Fruit fly (Drosophila melanogaster): ENCODE measurements around the gene Sh3beta.

The Sh3beta gene

dm6 chr3L:7323348-7323747 lies 45.7 kb downstream of the Sh3beta start, which contains the start of the genes RhoGEF4 and Rint1 (continued):
- TF ChIP-seq CG32532 (GFP tag; IDR thresholded peaks at IDR 0.05): peak; percentile 83
- TF ChIP-seq NFAT (GFP tag; IDR thresholded peaks at IDR 0.05): peak; percentile 67
- TF ChIP-seq C15 (GFP tag; IDR thresholded peaks at IDR 0.05): no peak
- TF ChIP-seq fu2 (GFP tag; optimal IDR thresholded peaks at IDR 0.05): no peak
- TF ChIP-seq abd-A (tag; optimal IDR thresholded peaks at IDR 0.05): no peak
- peak; percentile 73 for TF ChIP-seq zen (tag; optimal IDR thresholded peaks at IDR 0.05)
- TF ChIP-seq dm (GFP tag; optimal IDR thresholded peaks at IDR 0.05): peak; percentile 37
- TF ChIP-seq Camta (GFP tag; optimal IDR thresholded peaks at IDR 0.05): peak; percentile 19
- no peak for TF ChIP-seq run (tag; optimal IDR thresholded peaks at IDR 0.05)
- TF ChIP-seq schlank (tag; optimal IDR thresholded peaks at IDR 0.05): no peak
- TF ChIP-seq Sry-δ (GFP tag; optimal IDR thresholded peaks at IDR 0.05): peak; percentile 18
- no peak for TF ChIP-seq NK7.1 (GFP tag; optimal IDR thresholded peaks at IDR 0.05)
- peak; percentile 40 for TF ChIP-seq CG4854 (GFP tag; optimal IDR thresholded peaks at IDR 0.05)
- TF ChIP-seq Dip3 (GFP tag; optimal IDR thresholded peaks at IDR 0.05): peak; percentile 43
- no peak for TF ChIP-seq CG10321 (GFP tag; IDR thresholded peaks at IDR 0.05)
- no peak for TF ChIP-seq fd102C (GFP tag; optimal IDR thresholded peaks at IDR 0.05)
- TF ChIP-seq mld (GFP tag; IDR thresholded peaks at IDR 0.05; ENCODE audit: partially characterized antibody): no peak
- TF ChIP-seq MESR4 (GFP tag; optimal IDR thresholded peaks at IDR 0.05): peak; percentile 28
- TF ChIP-seq nmo (GFP tag; optimal IDR thresholded peaks at IDR 0.05): peak; percentile 84
- no peak for TF ChIP-seq CG15479 (GFP tag; optimal IDR thresholded peaks at IDR 0.05)
- peak; percentile 80 for TF ChIP-seq tin (GFP tag; optimal IDR thresholded peaks at IDR 0.05)
- TF ChIP-seq hth (optimal IDR thresholded peaks at IDR 0.05): no peak
- peak; percentile 72 for TF ChIP-seq Xrp1 (GFP tag; IDR thresholded peaks at IDR 0.05)
- peak; percentile 61 for TF ChIP-seq CG30431 (GFP tag; optimal IDR thresholded peaks at IDR 0.05)
- TF ChIP-seq CG10209 (GFP tag; optimal IDR thresholded peaks at IDR 0.05): peak; percentile 63
- peak; percentile 65 for TF ChIP-seq NfI (GFP tag; optimal IDR thresholded peaks at IDR 0.05)
- TF ChIP-seq sd (tag; optimal IDR thresholded peaks at IDR 0.05): no peak
- peak; percentile 79 for TF ChIP-seq CG14441 (GFP tag; IDR thresholded peaks at IDR 0.05)
- peak; percentile 82 for TF ChIP-seq CG17829 (tag; optimal IDR thresholded peaks at IDR 0.05)
- peak; percentile 73 for TF ChIP-seq CG31441 (GFP tag; IDR thresholded peaks at IDR 0.05)
- TF ChIP-seq oc (tag; optimal IDR thresholded peaks at IDR 0.05): no peak
- TF ChIP-seq cwo (GFP tag; optimal IDR thresholded peaks at IDR 0.05): no peak
- TF ChIP-seq kay (GFP tag; optimal IDR thresholded peaks at IDR 0.05): no peak
- TF ChIP-seq row (GFP tag; IDR thresholded peaks at IDR 0.05): peak; percentile 97
- TF ChIP-seq CrebB (tag; optimal IDR thresholded peaks at IDR 0.05): no peak
- TF ChIP-seq Opbp (GFP tag; IDR thresholded peaks at IDR 0.05; ENCODE audit: partially characterized antibody): no peak; the same call in 2 of the 3 replicates
- no peak for TF ChIP-seq tio (GFP tag; optimal IDR thresholded peaks at IDR 0.05)
- TF ChIP-seq sna (GFP tag; IDR thresholded peaks at IDR 0.05; ENCODE audit: partially characterized antibody): no peak
- no peak for TF ChIP-seq org-1 (GFP tag; optimal IDR thresholded peaks at IDR 0.05)
- TF ChIP-seq Optix (GFP tag; IDR thresholded peaks at IDR 0.05): peak; percentile 73; the same call in 2 of the 3 replicates
- TF ChIP-seq CG6254 (GFP tag; optimal IDR thresholded peaks at IDR 0.05): peak; percentile 22
- no peak for TF ChIP-seq sr (GFP tag; IDR thresholded peaks at IDR 0.05)
- no peak for TF ChIP-seq CG5180 (GFP tag; optimal IDR thresholded peaks at IDR 0.05)
- peak; percentile 63 for TF ChIP-seq CG17328 (GFP tag; IDR thresholded peaks at IDR 0.05)
- no peak for TF ChIP-seq CG8359 (GFP tag; optimal IDR thresholded peaks at IDR 0.05; ENCODE audit: borderline replicate concordance)
- peak; percentile 41; the same call in 1 of the 2 replicates for TF ChIP-seq Gsc (GFP tag; IDR thresholded peaks at IDR 0.05)
- TF ChIP-seq CG12299 (tag; optimal IDR thresholded peaks at IDR 0.05): no peak
- TF ChIP-seq CG17385 (GFP tag; optimal IDR thresholded peaks at IDR 0.05): no peak
- no peak for TF ChIP-seq CG3995 (GFP tag; optimal IDR thresholded peaks at IDR 0.05)
- TF ChIP-seq CG32772 (GFP tag; IDR thresholded peaks at IDR 0.05): peak; percentile 73
- no peak for TF ChIP-seq btn (GFP tag; optimal IDR thresholded peaks at IDR 0.05)
